Fruit fly (Drosophila melanogaster) Kc167 (cell line): ENCODE results near the gene PH4alphaNE3.

Experiments used
- Sin3A ChIP-seq: fragments of >200 bp; optimal IDR thresholded peaks from 2 replicates; lab custom pipeline; 2018; ENCODE audit warnings: missing external identifiers
- h ChIP-seq: fragments of >200 bp; optimal IDR thresholded peaks from 3 replicates; lab custom pipeline; 2018; ENCODE audit warnings: missing external identifiers
- psq ChIP-seq: fragments of >200 bp; optimal IDR thresholded peaks from 2 replicates; lab custom pipeline; 2017; ENCODE audit warnings: missing external identifiers
- ttk ChIP-seq: sonication (Bioruptor generic); optimal IDR thresholded peaks from 2 replicates; lab custom pipeline; 2017; ENCODE audit warnings: missing external identifiers

DNA sequence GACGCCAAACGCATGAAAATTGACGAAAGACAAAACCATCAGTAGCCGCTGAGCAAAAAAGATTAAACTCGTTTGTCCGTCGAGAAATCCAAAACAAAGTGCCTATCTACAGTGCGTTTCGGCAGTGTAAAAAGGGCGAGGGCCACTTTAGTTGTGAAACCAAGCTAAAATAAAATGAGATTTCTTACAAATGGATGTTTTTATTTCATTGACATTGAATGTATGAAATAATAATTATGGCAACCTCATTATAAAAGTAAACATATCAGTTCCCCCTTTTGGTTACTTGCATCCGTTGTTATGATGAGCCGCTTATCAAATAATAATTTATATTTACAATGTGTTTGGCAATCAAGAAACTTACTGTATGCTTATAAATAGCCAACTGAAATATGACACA lies 39.5 kb upstream of the PH4alphaNE3 start:
- TF ChIP-seq ttk (lab: Kevin White, UChicago): no peak
- no peak for TF ChIP-seq psq (lab: Kevin White, UChicago)
- no peak for TF ChIP-seq Sin3A (lab: Kevin White, UChicago)
- no peak for TF ChIP-seq h (lab: Kevin White, UChicago)
